Worm (Caenorhabditis elegans) whole organism, young adult: Measurements from ENCODE around the gene C50C3.1.

ENCODE experiments used
- ama-1 ChIP-seq, 3 experiments: fragments of 150-350 bp in 1 of 3; sonication (generic microtip) in 2 of 3; optimal IDR thresholded peaks; 2 replicates each; lab custom pipeline; 2014 to 2018; ENCODE audit warnings: missing biosample characterization in 2 of 3, missing genetic modification characterization in 2 of 3, missing genetic modification reagents in 2 of 3
- lin-35 ChIP-seq, 3 experiments: fragments of 150-350 bp in 2 of 3; sonication (generic microtip) in 1 of 3; optimal IDR thresholded peaks; 2 replicates each; lab custom pipeline; 2014 to 2018; ENCODE audit warnings: missing biosample characterization in 3 of 3, missing genetic modification characterization in 3 of 3, missing genetic modification reagents in 3 of 3
- madf-3 ChIP-seq: fragments of 200-800 bp; sonication (Bioruptor generic); IDR thresholded peaks from 2 replicates; pipeline ENCODE4 v1.3.6; 2022; ENCODE audit warnings: missing genetic modification reagents, missing genetic modification characterization, missing compliant biosample characterization
- nfyb-1 ChIP-seq: fragments of 200-800 bp; sonication (Bioruptor generic); IDR thresholded peaks from 2 replicates; pipeline ENCODE4 v1.3.6; 2022; ENCODE audit warnings: missing genetic modification reagents, missing genetic modification characterization, missing compliant biosample characterization
- snpc-1.1 ChIP-seq: sonication (generic microtip); optimal IDR thresholded peaks from 2 replicates; lab custom pipeline; 2017; ENCODE audit warnings: missing genetic modification characterization, mild to moderate bottlenecking, missing compliant biosample characterization, antibody characterized with exemption, moderate library complexity, missing genotype, missing genetic modification reagents; ENCODE audit not compliant: insufficient read depth
- snpc-4 ChIP-seq, 5 experiments: fragments of 150-350 bp in 1 of 5; sonication (generic microtip) in 4 of 5; optimal IDR thresholded peaks; 2 replicates each; lab custom pipeline; 2014 to 2018; ENCODE audit warnings: missing genetic modification characterization in 5 of 5, missing biosample characterization in 3 of 5, antibody characterized with exemption in 2 of 5, mild to moderate bottlenecking in 2 of 5, missing compliant biosample characterization in 2 of 5, missing genotype in 2 of 5, moderate library complexity in 2 of 5, missing genetic modification reagents in 1 of 5

DNA sequence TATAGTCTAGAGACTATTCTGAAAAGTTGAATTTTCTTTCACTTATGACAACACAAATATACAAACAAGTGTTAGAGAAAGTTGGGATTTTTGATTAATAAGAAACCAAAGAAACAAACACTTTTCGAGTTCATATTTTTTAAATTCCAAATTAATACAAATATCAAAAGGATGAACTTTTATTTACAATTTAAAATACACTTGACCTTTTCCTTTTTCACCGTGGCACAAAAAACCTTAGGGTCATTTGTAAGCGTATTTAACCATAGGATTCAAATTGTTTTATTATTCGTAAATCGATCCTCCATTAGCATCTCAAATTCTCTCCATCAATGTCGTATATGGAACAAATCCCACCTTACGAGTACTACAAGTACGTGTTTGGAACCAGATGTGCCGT is 44.1 kb downstream of the C50C3.1 start, which contains the start of gene C02F5.5:
- TF ChIP-seq lin-35 (GFP tag; optimal IDR thresholded peaks at IDR 0.05; lab: Kevin White, UChicago) (no peak), ama-1 (optimal IDR thresholded peaks at IDR 0.05; lab: Kevin White, UChicago) (no peak), ama-1 (GFP tag; optimal IDR thresholded peaks at IDR 0.05; lab: Kevin White, UChicago) (no peak), madf-3 (GFP tag; lab: Robert Waterston, UW) (no peak), snpc-4 (GFP tag; optimal IDR thresholded peaks at IDR 0.05; lab: Kevin White, UChicago) (no peak), snpc-4 (tag; optimal IDR thresholded peaks at IDR 0.05; lab: Kevin White, UChicago) (no peak), nfyb-1 (no peak), snpc-1.1 (tag; lab: Kevin White, UChicago) (no peak)
